Worm (Caenorhabditis elegans) whole organism, L1 larva: ENCODE results near the gene deg-1.

Experiments used
- aly-2 ChIP-seq: fragments of 150-350 bp; optimal IDR thresholded peaks from 2 replicates; lab custom pipeline; 2014; ENCODE audit warnings: missing biosample characterization, missing genetic modification characterization
- ceh-82 ChIP-seq, 3 experiments: fragments of 150-350 bp in 1 of 3; sonication (generic microtip) in 2 of 3; optimal IDR thresholded peaks; 2 replicates each; lab custom pipeline; 2014 to 2017; ENCODE audit warnings: missing biosample characterization in 3 of 3, missing genetic modification characterization in 3 of 3
- dsc-1 ChIP-seq: sonication (generic microtip); optimal IDR thresholded peaks from 2 replicates; lab custom pipeline; 2016; ENCODE audit warnings: mild to moderate bottlenecking, missing genetic modification characterization, missing compliant biosample characterization
- egl-27 ChIP-seq, 2 experiments: fragments of 150-350 bp in 1 of 2; sonication (generic microtip); optimal IDR thresholded peaks; 3 replicates each; lab custom pipeline; 2017 to 2018; ENCODE audit warnings: missing biosample characterization in 2 of 2, missing genetic modification characterization in 2 of 2, missing genetic modification reagents in 2 of 2
- hlh-17 ChIP-seq: fragments of 200-800 bp; sonication (Bioruptor generic); optimal IDR thresholded peaks from 2 replicates; lab custom pipeline; 2018; ENCODE audit warnings: missing genetic modification characterization, mild to moderate bottlenecking, missing compliant biosample characterization, moderate library complexity, borderline replicate concordance
- lin-39 ChIP-seq: fragments of 150-350 bp; optimal IDR thresholded peaks from 2 replicates; lab custom pipeline; 2014; ENCODE audit warnings: missing biosample characterization, missing genetic modification reagents, missing genetic modification characterization
- mab-9 ChIP-seq: fragments of 200-800 bp; sonication (Bioruptor generic); IDR thresholded peaks from 2 replicates; pipeline ENCODE4 v1.3.6; 2022; ENCODE audit warnings: missing genetic modification reagents, missing genetic modification characterization, missing compliant biosample characterization
- nhr-20 ChIP-seq: sonication (generic microtip); optimal IDR thresholded peaks from 2 replicates; lab custom pipeline; 2016; ENCODE audit warnings: mild to moderate bottlenecking, missing genetic modification characterization, missing compliant biosample characterization
- pag-3 ChIP-seq: sonication (generic microtip); optimal IDR thresholded peaks from 2 replicates; lab custom pipeline; 2017; ENCODE audit warnings: missing genetic modification characterization, mild to moderate bottlenecking, missing compliant biosample characterization, antibody characterized with exemption, borderline replicate concordance; ENCODE audit not compliant: insufficient read depth
- zag-1 ChIP-seq: fragments of 150-350 bp; optimal IDR thresholded peaks from 2 replicates; lab custom pipeline; 2014; ENCODE audit warnings: missing biosample characterization, missing genetic modification characterization
- ztf-4 ChIP-seq: fragments of 150-350 bp; optimal IDR thresholded peaks from 2 replicates; lab custom pipeline; 2014; ENCODE audit warnings: missing biosample characterization, missing genetic modification characterization

deg-1 gene

ce11 chrX:7823108-7823704 lies 70.3 kb downstream of the deg-1 start, which contains the start of gene eef-1A.2 (continued):
- TF ChIP-seq ztf-4: peak; percentile 76
- TF ChIP-seq dsc-1 (tag; lab: Kevin White, UChicago): peak; percentile 97
- no peak for TF ChIP-seq hlh-17 (GFP tag; lab: Kevin White, UChicago)
- peak; percentile 76 for TF ChIP-seq aly-2 (tag; lab: Kevin White, UChicago)
- peak; percentile 78 to 95 for TF ChIP-seq egl-27 (tag; optimal IDR thresholded peaks at IDR 0.05; lab: Kevin White, UChicago)
- peak; percentile 78 for TF ChIP-seq mab-9 (GFP tag; lab: Robert Waterston, UW)
- peak; percentile 39 for TF ChIP-seq lin-39
- TF ChIP-seq pag-3 (tag; lab: Kevin White, UChicago): no peak
- TF ChIP-seq nhr-20 (tag; lab: Kevin White, UChicago): peak; percentile 97
- peak; percentile 89 to 97 (median 96) for TF ChIP-seq ceh-82 (tag; optimal IDR thresholded peaks at IDR 0.05; lab: Kevin White, UChicago)
- TF ChIP-seq zag-1 (tag; lab: Kevin White, UChicago): peak; percentile 71
